Worm (Caenorhabditis elegans): ENCODE results near the gene rict-1.

- no peak for TF ChIP-seq rnt-1 (tag; optimal IDR thresholded peaks at IDR 0.05)
- no peak for TF ChIP-seq ama-1 (optimal IDR thresholded peaks at IDR 0.05)
- TF ChIP-seq ref-2 (tag; optimal IDR thresholded peaks at IDR 0.05) = no peak
- TF ChIP-seq dmd-4 (tag; optimal IDR thresholded peaks at IDR 0.05; ENCODE audit: borderline replicate concordance) = no peak
- TF ChIP-seq ceh-2 (tag; optimal IDR thresholded peaks at IDR 0.05) = no peak
- no peak for TF ChIP-seq eyg-1 (tag; optimal IDR thresholded peaks at IDR 0.05)
Measured at ce11 chrII:13077746-13078145, 38.9 kb downstream of the rict-1 start.

Measured in whole organism, late embryonic.